Worm (Caenorhabditis elegans) whole organism, L4 larva: ENCODE measurements around the gene cri-2.

Experiments
- F26F4.8 ChIP-seq: fragments of 200-800 bp; sonication (Bioruptor generic); conservative IDR thresholded peaks from 2 replicates; pipeline ENCODE4 v1.3.6; 2022; ENCODE audit warnings: missing genetic modification characterization, missing compliant biosample characterization
- F44E2.7 ChIP-seq: fragments of 200-800 bp; sonication (Bioruptor generic); IDR thresholded peaks from 2 replicates; pipeline ENCODE4 v2.1.2; 2022; ENCODE audit warnings: missing genetic modification characterization, missing compliant biosample characterization
- R02D3.7 ChIP-seq: fragments of 150-350 bp; sonication (generic microtip); optimal IDR thresholded peaks from 3 replicates; lab custom pipeline; 2014; ENCODE audit warnings: missing biosample characterization, missing genetic modification characterization
- T26A8.4 ChIP-seq: fragments of 200-800 bp; sonication (Bioruptor generic); IDR thresholded peaks from 2 replicates; pipeline ENCODE4 v1.3.6; 2022; ENCODE audit warnings: missing genetic modification characterization, missing compliant biosample characterization
- ZK337.2 ChIP-seq: fragments of 200-800 bp; sonication (Bioruptor generic); IDR thresholded peaks from 2 replicates; pipeline ENCODE4 v1.3.6; 2022; ENCODE audit warnings: missing genetic modification reagents, missing genetic modification characterization, missing compliant biosample characterization
- aha-1 ChIP-seq: fragments of 150-350 bp; peaks from one replicate; lab custom pipeline; 2014; ENCODE audit warnings: missing biosample characterization, missing genetic modification characterization
- aly-2 ChIP-seq: sonication (generic microtip); optimal IDR thresholded peaks from 2 replicates; lab custom pipeline; 2018; ENCODE audit warnings: missing biosample characterization, missing genetic modification characterization
- ama-1 ChIP-seq: fragments of 150-350 bp; optimal IDR thresholded peaks from 2 replicates; lab custom pipeline; 2014; ENCODE audit warnings: inconsistent platforms, mixed read lengths
- ceh-20 ChIP-seq: fragments of 200-800 bp; sonication (Bioruptor generic); IDR thresholded peaks from 2 replicates; pipeline ENCODE4 v1.3.6; 2022; ENCODE audit warnings: missing genetic modification reagents, missing genetic modification characterization, missing compliant biosample characterization
- ceh-28 ChIP-seq: fragments of 150-350 bp; optimal IDR thresholded peaks from 2 replicates; lab custom pipeline; 2014; ENCODE audit warnings: missing biosample characterization, missing genetic modification reagents, missing genetic modification characterization
- ceh-32 ChIP-seq: sonication (generic microtip); optimal IDR thresholded peaks from 2 replicates; lab custom pipeline; 2016; ENCODE audit warnings: mild to moderate bottlenecking, missing genetic modification characterization, missing compliant biosample characterization; ENCODE audit not compliant: poor library complexity
- ceh-82 ChIP-seq: sonication (generic microtip); optimal IDR thresholded peaks from 2 replicates; lab custom pipeline; 2017; ENCODE audit warnings: missing biosample characterization, missing genetic modification characterization
- ctbp-1 ChIP-seq: fragments of 200-800 bp; sonication (Bioruptor generic); IDR thresholded peaks from 2 replicates; pipeline ENCODE4 v1.3.6; 2022; ENCODE audit warnings: missing genetic modification reagents, missing genetic modification characterization, missing compliant biosample characterization
- daf-16 ChIP-seq, 3 experiments: sonication (generic microtip); optimal IDR thresholded peaks; 2 replicates each; lab custom pipeline; 2016 to 2017; ENCODE audit warnings: missing genetic modification characterization in 3 of 3, missing genetic modification reagents in 3 of 3, mild to moderate bottlenecking in 2 of 3, missing compliant biosample characterization in 2 of 3, missing biosample characterization in 1 of 3, moderate library complexity in 1 of 3
- daf-19 ChIP-seq: fragments of 200-800 bp; sonication (Bioruptor generic); conservative IDR thresholded peaks from 2 replicates; pipeline ENCODE4 v1.3.6; 2022; ENCODE audit warnings: missing genetic modification characterization, missing compliant biosample characterization
- dmd-9 ChIP-seq: fragments of 200-800 bp; sonication (Bioruptor generic); IDR thresholded peaks from 2 replicates; pipeline ENCODE4 v1.3.6; 2022; ENCODE audit warnings: missing genetic modification reagents, missing genetic modification characterization, missing compliant biosample characterization
- duxl-1 ChIP-seq: sonication (generic microtip); optimal IDR thresholded peaks from 2 replicates; lab custom pipeline; 2016; ENCODE audit warnings: mild to moderate bottlenecking, missing genetic modification characterization, moderate library complexity, missing compliant biosample characterization; ENCODE audit not compliant: poor library complexity
- dve-1 ChIP-seq: sonication (generic microtip); optimal IDR thresholded peaks from 2 replicates; lab custom pipeline; 2017; ENCODE audit warnings: antibody characterized with exemption, mild to moderate bottlenecking, missing genetic modification characterization, missing compliant biosample characterization; ENCODE audit not compliant: insufficient read depth
- egl-27 ChIP-seq: sonication (generic microtip); optimal IDR thresholded peaks from 3 replicates; lab custom pipeline; 2017; ENCODE audit warnings: missing biosample characterization, missing genetic modification reagents, missing genetic modification characterization
- egl-43 ChIP-seq: fragments of 200-800 bp; sonication (Bioruptor generic); IDR thresholded peaks from 2 replicates; pipeline ENCODE4 v1.3.6; 2022; ENCODE audit warnings: missing genetic modification reagents, missing genetic modification characterization, missing compliant biosample characterization
- fkh-10 ChIP-seq: fragments of 150-350 bp; optimal IDR thresholded peaks from 2 replicates; lab custom pipeline; 2014; ENCODE audit warnings: missing biosample characterization, missing genetic modification reagents, missing genetic modification characterization
- gei-8 ChIP-seq: fragments of 200-800 bp; sonication (Bioruptor generic); optimal IDR thresholded peaks from 2 replicates; lab custom pipeline; 2018; ENCODE audit warnings: mild to moderate bottlenecking, missing genetic modification characterization, missing compliant biosample characterization
- hif-1 ChIP-seq, 2 experiments: sonication (generic microtip); optimal IDR thresholded peaks; 2 replicates each; lab custom pipeline; 2016 to 2017; ENCODE audit warnings: missing compliant biosample characterization in 2 of 2, missing genetic modification characterization in 2 of 2, missing genetic modification reagents in 2 of 2, missing genotype in 2 of 2, mild to moderate bottlenecking in 1 of 2
- hlh-11 ChIP-seq: fragments of 200-800 bp; sonication (Bioruptor generic); optimal IDR thresholded peaks from 2 replicates; lab custom pipeline; 2018; ENCODE audit warnings: mild to moderate bottlenecking, missing genetic modification characterization, missing compliant biosample characterization
- hlh-30 ChIP-seq: sonication (generic microtip); optimal IDR thresholded peaks from 2 replicates; lab custom pipeline; 2017; ENCODE audit warnings: antibody characterized with exemption, mild to moderate bottlenecking, missing genetic modification characterization, missing compliant biosample characterization; ENCODE audit not compliant: insufficient read depth
- lin-1 ChIP-seq: fragments of 200-800 bp; sonication (Bioruptor generic); IDR thresholded peaks from 2 replicates; pipeline ENCODE4 v1.3.6; 2022; ENCODE audit warnings: missing genetic modification reagents, missing genetic modification characterization, missing compliant biosample characterization
- lin-29 ChIP-seq: fragments of 200-800 bp; sonication (Bioruptor generic); IDR thresholded peaks from 2 replicates; pipeline ENCODE4 v1.3.6; 2022; ENCODE audit warnings: missing genetic modification reagents, missing genetic modification characterization, missing compliant biosample characterization
- lir-3 ChIP-seq: sonication (generic microtip); optimal IDR thresholded peaks from 2 replicates; lab custom pipeline; 2016; ENCODE audit warnings: mild to moderate bottlenecking, missing genetic modification characterization, missing compliant biosample characterization
- madf-5 ChIP-seq, 2 experiments: fragments of 200-800 bp; sonication (Bioruptor generic); IDR thresholded peaks; 2 replicates each; pipeline ENCODE4 v1.3.6; 2022; ENCODE audit warnings: missing compliant biosample characterization in 2 of 2, missing genetic modification characterization in 2 of 2
- madf-9 ChIP-seq: fragments of 200-800 bp; sonication (Bioruptor generic); conservative IDR thresholded peaks from 2 replicates; pipeline ENCODE4 v1.3.6; 2022; ENCODE audit warnings: missing genetic modification reagents, missing genetic modification characterization, missing compliant biosample characterization
- mep-1 ChIP-seq: fragments of 150-350 bp; sonication (generic microtip); optimal IDR thresholded peaks from 3 replicates; lab custom pipeline; 2014; ENCODE audit warnings: missing biosample characterization, missing genetic modification characterization
- mxl-3 ChIP-seq: fragments of 200-800 bp; sonication (Bioruptor generic); optimal IDR thresholded peaks from 2 replicates; lab custom pipeline; 2018; ENCODE audit warnings: mild to moderate bottlenecking, missing genetic modification characterization, missing compliant biosample characterization
- nhr-102 ChIP-seq: sonication (generic microtip); optimal IDR thresholded peaks from 2 replicates; lab custom pipeline; 2016; ENCODE audit warnings: mild to moderate bottlenecking, missing genetic modification characterization, moderate library complexity, missing compliant biosample characterization
- nhr-28 ChIP-seq: fragments of 150-350 bp; optimal IDR thresholded peaks from 2 replicates; lab custom pipeline; 2014; ENCODE audit warnings: missing biosample characterization, missing genetic modification characterization
- nhr-41 ChIP-seq: fragments of 200-800 bp; sonication (Bioruptor generic); IDR thresholded peaks from 2 replicates; pipeline ENCODE4 v1.3.6; 2022; ENCODE audit warnings: missing genetic modification reagents, missing genetic modification characterization, missing compliant biosample characterization
- nhr-42 ChIP-seq: fragments of 200-800 bp; sonication (Bioruptor generic); IDR thresholded peaks from 2 replicates; pipeline ENCODE4 v1.3.6; 2022; ENCODE audit warnings: missing genetic modification characterization, missing compliant biosample characterization
- nhr-6 ChIP-seq: fragments of 150-350 bp; optimal IDR thresholded peaks from 2 replicates; lab custom pipeline; 2014; ENCODE audit warnings: missing biosample characterization, missing genetic modification characterization
- nhr-77 ChIP-seq: fragments of 150-350 bp; optimal IDR thresholded peaks from 2 replicates; lab custom pipeline; 2014; ENCODE audit warnings: missing biosample characterization, missing genetic modification characterization
- saeg-2 ChIP-seq: fragments of 200-800 bp; sonication (Bioruptor generic); IDR thresholded peaks from 2 replicates; pipeline ENCODE4 v1.3.6; 2022; ENCODE audit warnings: missing genetic modification reagents, missing genetic modification characterization, missing compliant biosample characterization
- unc-39 ChIP-seq: sonication (generic microtip); optimal IDR thresholded peaks from 2 replicates; lab custom pipeline; 2017; ENCODE audit warnings: missing biosample characterization, missing genetic modification characterization
- unc-62 ChIP-seq, 3 experiments: fragments of 150-350 bp in 1 of 3; sonication (generic microtip); optimal IDR thresholded peaks in 2 of 3; peaks in 1 of 3; 1 replicate in 1 of 3; 2 replicates in 2 of 3; lab custom pipeline; 2014 to 2017; ENCODE audit warnings: missing biosample characterization in 3 of 3, missing genetic modification characterization in 3 of 3, missing genetic modification reagents in 3 of 3, missing genotype in 1 of 3
- vab-7 ChIP-seq: fragments of 200-800 bp; sonication (Bioruptor generic); IDR thresholded peaks from 2 replicates; pipeline ENCODE4 v1.3.6; 2022; ENCODE audit warnings: missing genetic modification reagents, missing genetic modification characterization, missing compliant biosample characterization
- zfp-3 ChIP-seq: fragments of 200-800 bp; sonication (Bioruptor generic); conservative IDR thresholded peaks from 2 replicates; pipeline ENCODE4 v1.3.6; 2022; ENCODE audit warnings: missing genetic modification reagents, missing genetic modification characterization, missing compliant biosample characterization
- zip-2 ChIP-seq: fragments of 150-350 bp; optimal IDR thresholded peaks from 2 replicates; lab custom pipeline; 2014; ENCODE audit warnings: missing biosample characterization, missing genetic modification characterization
- ztf-11 ChIP-seq: fragments of 150-350 bp; optimal IDR thresholded peaks from 2 replicates; lab custom pipeline; 2014; ENCODE audit warnings: missing biosample characterization, missing genetic modification characterization

Gene cri-2

DNA sequence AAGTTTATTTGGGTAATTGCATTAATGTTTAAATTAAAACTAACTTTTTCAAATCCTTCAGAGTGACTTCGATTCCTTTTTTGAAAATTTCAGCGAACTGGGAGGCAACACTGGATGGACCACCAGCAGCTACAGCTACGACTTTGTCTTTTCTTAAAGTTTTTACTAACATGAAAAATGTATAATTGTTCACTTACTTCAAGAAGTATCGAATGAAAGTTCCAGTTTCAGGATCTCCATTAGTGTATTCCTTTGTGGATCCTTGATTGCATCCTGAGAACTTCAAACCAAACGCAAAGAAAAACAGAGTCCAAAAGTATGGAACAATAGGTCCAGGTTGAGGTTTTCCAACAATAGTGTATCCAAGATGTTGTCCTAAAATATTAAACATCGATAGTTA, 4.6 kb upstream of the cri-2 start:
- TF ChIP-seq lin-29 (GFP tag; lab: Robert Waterston, UW), result no peak
- TF ChIP-seq aha-1, result peak; percentile 27
- peak in 1 of 2 experiments; percentile 92 for TF ChIP-seq unc-62 (GFP tag; optimal IDR thresholded peaks at IDR 0.05 in 1 of 2; lab: Kevin White, UChicago)
- no peak for TF ChIP-seq unc-62 (tag; optimal IDR thresholded peaks at IDR 0.05; lab: Kevin White, UChicago)

DNA sequence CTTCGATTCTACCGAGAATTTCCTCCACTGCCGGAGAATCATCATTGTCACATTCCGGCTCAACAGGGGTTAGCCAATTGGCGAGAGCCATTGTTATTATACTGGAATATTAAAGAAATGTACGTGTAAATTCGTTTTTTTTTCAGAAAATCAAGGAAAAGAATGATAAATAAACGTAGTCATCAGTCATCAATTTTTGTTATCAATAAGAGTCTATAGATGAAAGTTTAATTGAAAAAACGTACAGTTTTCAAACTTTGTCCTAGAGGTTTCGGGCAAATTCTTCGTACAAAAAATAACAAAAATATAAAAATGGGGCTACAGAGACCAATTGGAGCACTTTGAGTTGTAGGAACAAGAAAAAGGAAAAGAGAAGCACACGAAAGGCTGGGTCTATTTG, 2.6 kb upstream of the cri-2 start, which contains the start of gene F20D6.11:
F20D6.11 (minus strand) TSS at position 101 of the 400 bp plus-strand sequence.
- TF ChIP-seq hlh-11 (tag; lab: Kevin White, UChicago) (peak; percentile 5), ceh-28 (tag; lab: Kevin White, UChicago) (no peak), daf-16 (GFP tag; optimal IDR thresholded peaks at IDR 0.05; lab: Kevin White, UChicago) (no peak), daf-16 (tag; optimal IDR thresholded peaks at IDR 0.05; lab: Kevin White, UChicago) (peak; percentile 19)
- TF ChIP-seq, all 104 proteins: peak for 2

DNA sequence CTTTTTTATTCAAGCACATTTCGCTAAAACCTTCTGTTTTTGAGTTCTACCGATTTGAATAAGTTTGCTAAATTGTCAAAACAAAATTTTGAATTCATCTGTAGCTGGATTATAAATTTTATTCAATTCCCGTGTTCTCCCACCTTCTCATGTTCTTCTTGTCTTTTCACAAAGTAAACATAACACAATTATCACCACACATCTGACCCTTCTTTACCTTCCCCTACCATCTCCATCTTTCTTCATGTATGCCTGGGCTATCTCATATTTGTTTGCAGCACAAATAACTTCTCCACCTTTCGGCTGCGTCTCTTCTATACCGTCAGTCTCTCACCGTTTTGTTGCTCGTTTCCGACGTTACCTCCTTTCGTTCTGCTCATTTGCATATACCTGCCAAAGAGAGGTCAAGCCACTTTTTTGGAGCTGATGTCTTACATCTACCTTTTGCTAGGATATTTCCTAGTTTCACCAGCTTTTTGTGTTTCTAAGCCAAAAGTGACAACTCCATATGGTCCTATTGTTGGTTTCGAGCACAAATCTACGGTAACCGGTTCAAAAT, 1.6 kb downstream of the cri-2 start, which contains the start of gene cest-17:
cest-17 (plus strand) TSS at position 248 of the 559 bp plus-strand sequence.
- TF ChIP-seq nhr-41 (GFP tag; lab: Robert Waterston, UW) (no peak), ctbp-1 (GFP tag; lab: Robert Waterston, UW) (no peak), fkh-10 (GFP tag; lab: Kevin White, UChicago) (no peak), ceh-20 (GFP tag; lab: Robert Waterston, UW) (no peak), unc-62 (GFP tag; optimal IDR thresholded peaks at IDR 0.05 in 1 of 2; lab: Kevin White, UChicago) (peak in 1 of 2 experiments; percentile 57), unc-62 (tag; optimal IDR thresholded peaks at IDR 0.05; lab: Kevin White, UChicago) (no peak), egl-43 (GFP tag; lab: Robert Waterston, UW) (no peak), lin-1 (GFP tag; lab: Robert Waterston, UW) (no peak), hlh-30 (tag; lab: Kevin White, UChicago) (no peak), ceh-82 (no peak), mxl-3 (GFP tag; lab: Kevin White, UChicago) (no peak), zip-2 (tag; lab: Kevin White, UChicago) (no peak), F44E2.7 (GFP tag; lab: Robert Waterston, UW) (no peak), gei-8 (GFP tag; lab: Kevin White, UChicago) (no peak), madf-5 (GFP tag; IDR thresholded peaks at IDR 0.05; lab: Robert Waterston, UW) (no peak), hif-1 (tag; optimal IDR thresholded peaks at IDR 0.05; lab: Kevin White, UChicago) (no peak), ZK337.2 (GFP tag; lab: Robert Waterston, UW) (no peak), duxl-1 (tag; lab: Kevin White, UChicago) (no peak), aly-2 (tag; lab: Kevin White, UChicago) (no peak), R02D3.7 (tag; lab: Kevin White, UChicago) (no peak), hlh-11 (tag; lab: Kevin White, UChicago) (peak; percentile 8), ceh-32 (no peak), T26A8.4 (GFP tag; lab: Robert Waterston, UW) (no peak), zfp-3 (no peak), nhr-77 (tag; lab: Kevin White, UChicago) (no peak), ztf-11 (tag; lab: Kevin White, UChicago) (no peak), ceh-28 (tag; lab: Kevin White, UChicago) (no peak), mep-1 (tag; lab: Kevin White, UChicago) (peak; percentile 5), daf-19 (GFP tag; lab: Robert Waterston, UW) (no peak), egl-27 (no peak), madf-9 (no peak), nhr-102 (tag; lab: Kevin White, UChicago) (no peak), dmd-9 (GFP tag; lab: Robert Waterston, UW) (no peak), unc-39 (tag; lab: Kevin White, UChicago) (no peak), lir-3 (tag; lab: Kevin White, UChicago) (no peak), nhr-6 (tag; lab: Kevin White, UChicago) (peak; percentile 37), nhr-28 (tag; lab: Kevin White, UChicago) (peak; percentile 28), daf-16 (GFP tag; optimal IDR thresholded peaks at IDR 0.05; lab: Kevin White, UChicago) (no peak), daf-16 (tag; optimal IDR thresholded peaks at IDR 0.05; lab: Kevin White, UChicago) (peak; percentile 71), F26F4.8 (GFP tag; lab: Robert Waterston, UW) (no peak), vab-7 (GFP tag; lab: Robert Waterston, UW) (no peak), ama-1 (lab: Kevin White, UChicago) (no peak), saeg-2 (GFP tag; lab: Robert Waterston, UW) (no peak), nhr-42 (GFP tag; lab: Robert Waterston, UW) (no peak), dve-1 (peak; percentile 36)
